Fruit fly (Drosophila melanogaster) whole organism, prepupa: ENCODE data around the gene CG10336.
A peak's percentile ranks its signal among the peaks of the same experiment; 100 is the strongest.

Experiments used
- CG10631 ChIP-seq: fragments of 200-800 bp; sonication (Bioruptor generic); optimal IDR thresholded peaks from 2 replicates; lab custom pipeline; 2016; ENCODE audit warnings: missing biosample characterization, missing genetic modification characterization
- CG10669 ChIP-seq: fragments of 200-800 bp; sonication (Bioruptor generic); optimal IDR thresholded peaks from 3 replicates; lab custom pipeline; 2018; ENCODE audit warnings: missing biosample characterization, mild to moderate bottlenecking, missing genetic modification characterization, moderate library complexity
- CG11294 ChIP-seq: fragments of 200-800 bp; sonication (Bioruptor generic); IDR thresholded peaks from 2 replicates; pipeline ENCODE4 v1.3.6; 2022; ENCODE audit warnings: missing biosample characterization, missing genetic modification characterization
- CG11902 ChIP-seq: fragments of 200-800 bp; sonication (Bioruptor generic); optimal IDR thresholded peaks from 3 replicates; lab custom pipeline; 2016; ENCODE audit warnings: missing biosample characterization, missing genetic modification characterization
- CG15336 ChIP-seq: fragments of 200-800 bp; sonication (Bioruptor generic); IDR thresholded peaks from 2 replicates; pipeline ENCODE4 v1.3.6; 2022; ENCODE audit warnings: missing biosample characterization, missing genetic modification characterization
- CG16779 ChIP-seq: fragments of 200-800 bp; sonication (Bioruptor generic); optimal IDR thresholded peaks from 3 replicates; lab custom pipeline; 2017; ENCODE audit warnings: missing biosample characterization, mild to moderate bottlenecking, missing genetic modification characterization
- CG3032 ChIP-seq: fragments of 200-800 bp; optimal IDR thresholded peaks from 2 replicates; lab custom pipeline; 2019; ENCODE audit warnings: missing biosample characterization, mild to moderate bottlenecking, missing genetic modification characterization, moderate library complexity
- CG31627 ChIP-seq: fragments of 200-800 bp; sonication (Bioruptor generic); optimal IDR thresholded peaks from 3 replicates; lab custom pipeline; 2016; ENCODE audit warnings: missing biosample characterization, missing genetic modification characterization
- CG34406 ChIP-seq: fragments of 200-800 bp; sonication (Bioruptor generic); optimal IDR thresholded peaks from 3 replicates; lab custom pipeline; 2016; ENCODE audit warnings: missing biosample characterization, missing genetic modification characterization
- CG3919 ChIP-seq: fragments of 200-800 bp; sonication (Bioruptor generic); optimal IDR thresholded peaks from 3 replicates; lab custom pipeline; 2016; ENCODE audit warnings: missing biosample characterization, missing genetic modification characterization
- CG6163 ChIP-seq: fragments of 200-800 bp; sonication (Bioruptor generic); IDR thresholded peaks from 3 replicates; pipeline ENCODE4 v1.3.6; 2022; ENCODE audit warnings: missing biosample characterization, missing genetic modification characterization
- CG6792 ChIP-seq: fragments of 200-800 bp; sonication (Bioruptor generic); optimal IDR thresholded peaks from 3 replicates; lab custom pipeline; 2016; ENCODE audit warnings: missing biosample characterization, missing genetic modification characterization
- CG6854 ChIP-seq: fragments of 200-800 bp; sonication (Bioruptor generic); optimal IDR thresholded peaks from 2 replicates; lab custom pipeline; 2017; ENCODE audit warnings: missing biosample characterization, mild to moderate bottlenecking, missing genetic modification characterization
- CG7368 ChIP-seq: fragments of 200-800 bp; sonication (Bioruptor generic); optimal IDR thresholded peaks from 3 replicates; lab custom pipeline; 2016; ENCODE audit warnings: missing biosample characterization, missing genetic modification characterization
- CG8119 ChIP-seq: fragments of 200-800 bp; sonication (Bioruptor generic); IDR thresholded peaks from 3 replicates; pipeline ENCODE4 v1.3.6; 2022; ENCODE audit warnings: missing biosample characterization, missing genetic modification characterization
- CG8319 ChIP-seq: fragments of 200-800 bp; sonication (Bioruptor generic); optimal IDR thresholded peaks from 3 replicates; lab custom pipeline; 2016; ENCODE audit warnings: missing biosample characterization, missing genetic modification characterization
- CG8632 ChIP-seq: fragments of 200-800 bp; sonication (Bioruptor generic); optimal IDR thresholded peaks from 3 replicates; lab custom pipeline; 2016; ENCODE audit warnings: missing biosample characterization, missing genetic modification characterization
- CG9139 ChIP-seq: fragments of 200-800 bp; sonication (Bioruptor generic); optimal IDR thresholded peaks from 3 replicates; lab custom pipeline; 2017; ENCODE audit warnings: missing biosample characterization, mild to moderate bottlenecking, missing genetic modification characterization
- Eip78C ChIP-seq: fragments of 200-800 bp; sonication (Bioruptor generic); peaks from one replicate; lab custom pipeline; 2016; ENCODE audit warnings: missing biosample characterization, missing genetic modification characterization
- Eip93F ChIP-seq: fragments of 200-800 bp; sonication (Bioruptor generic); optimal IDR thresholded peaks from 2 replicates; lab custom pipeline; 2016; ENCODE audit warnings: missing biosample characterization, mild to moderate bottlenecking, missing genetic modification characterization
- Ets21C ChIP-seq: fragments of 200-800 bp; sonication (Bioruptor generic); optimal IDR thresholded peaks from 3 replicates; lab custom pipeline; 2016; ENCODE audit warnings: missing biosample characterization, missing genetic modification characterization
- Ets96B ChIP-seq: fragments of 200-800 bp; optimal IDR thresholded peaks from 2 replicates; lab custom pipeline; 2019; ENCODE audit warnings: missing biosample characterization, mild to moderate bottlenecking, missing genetic modification characterization, moderate library complexity
- Gug ChIP-seq: fragments of 200-800 bp; sonication (Bioruptor generic); IDR thresholded peaks from 2 replicates; pipeline ENCODE4 v1.3.6; 2022; ENCODE audit warnings: missing biosample characterization, missing genetic modification characterization
- Hr39 ChIP-seq: fragments of 200-800 bp; sonication (Bioruptor generic); optimal IDR thresholded peaks from 2 replicates; lab custom pipeline; 2016; ENCODE audit warnings: missing biosample characterization, missing genetic modification characterization
- Lpt ChIP-seq: fragments of 200-800 bp; sonication (Bioruptor generic); optimal IDR thresholded peaks from 3 replicates; lab custom pipeline; 2016; ENCODE audit warnings: missing biosample characterization, missing genetic modification characterization
- Met ChIP-seq: fragments of 200-800 bp; sonication (Bioruptor generic); optimal IDR thresholded peaks from 3 replicates; lab custom pipeline; 2016; ENCODE audit warnings: missing biosample characterization, missing genetic modification characterization
- Smox ChIP-seq: fragments of 200-800 bp; sonication (Bioruptor generic); optimal IDR thresholded peaks from 3 replicates; lab custom pipeline; 2016; ENCODE audit warnings: missing biosample characterization, missing genetic modification characterization
- Sox14 ChIP-seq: fragments of 200-800 bp; sonication (Bioruptor generic); optimal IDR thresholded peaks from 3 replicates; lab custom pipeline; 2016; ENCODE audit warnings: missing biosample characterization, missing genetic modification characterization
- Sox15 ChIP-seq: fragments of 200-800 bp; sonication (Bioruptor generic); optimal IDR thresholded peaks from 3 replicates; lab custom pipeline; 2016; ENCODE audit warnings: missing biosample characterization, missing genetic modification characterization
- achi ChIP-seq: fragments of 200-800 bp; sonication (Bioruptor generic); optimal IDR thresholded peaks from 3 replicates; lab custom pipeline; 2016; ENCODE audit warnings: missing biosample characterization, missing genetic modification characterization
- cyc ChIP-seq: fragments of 200-800 bp; sonication (Bioruptor generic); optimal IDR thresholded peaks from 3 replicates; lab custom pipeline; 2016; ENCODE audit warnings: missing biosample characterization, missing genetic modification characterization
- dsx ChIP-seq: fragments of 200-800 bp; optimal IDR thresholded peaks from 3 replicates; lab custom pipeline; 2019; ENCODE audit warnings: missing biosample characterization, mild to moderate bottlenecking, missing genetic modification characterization, moderate library complexity; ENCODE audit not compliant: poor library complexity, severe bottlenecking
- eg ChIP-seq: fragments of 200-800 bp; sonication (Bioruptor generic); IDR thresholded peaks from 3 replicates; pipeline ENCODE4 v1.3.6; 2022; ENCODE audit warnings: missing biosample characterization, missing genetic modification characterization
- esn ChIP-seq: fragments of 200-800 bp; sonication (Bioruptor generic); optimal IDR thresholded peaks from 2 replicates; lab custom pipeline; 2016; ENCODE audit warnings: missing biosample characterization, mild to moderate bottlenecking, missing genetic modification characterization, moderate library complexity
- fd59A ChIP-seq: fragments of 200-800 bp; sonication (Bioruptor generic); optimal IDR thresholded peaks from 2 replicates; lab custom pipeline; 2017; ENCODE audit warnings: missing biosample characterization, mild to moderate bottlenecking, missing genetic modification characterization, missing genetic modification reagents
- fd85E ChIP-seq: fragments of 200-800 bp; sonication (Bioruptor generic); optimal IDR thresholded peaks from 3 replicates; lab custom pipeline; 2016; ENCODE audit warnings: missing biosample characterization, missing genetic modification characterization
- fkh ChIP-seq: fragments of 200-800 bp; sonication (Bioruptor generic); optimal IDR thresholded peaks from 3 replicates; lab custom pipeline; 2017; ENCODE audit warnings: missing biosample characterization, mild to moderate bottlenecking, missing genetic modification characterization, moderate library complexity
- lz ChIP-seq: fragments of 200-800 bp; sonication (Bioruptor generic); optimal IDR thresholded peaks from 3 replicates; lab custom pipeline; 2016; ENCODE audit warnings: missing biosample characterization, missing genetic modification characterization
- net ChIP-seq: fragments of 200-800 bp; sonication (Bioruptor generic); optimal IDR thresholded peaks from 3 replicates; lab custom pipeline; 2016; ENCODE audit warnings: missing biosample characterization, missing genetic modification characterization
- pdm3 ChIP-seq: fragments of 200-800 bp; sonication (Bioruptor generic); optimal IDR thresholded peaks from 3 replicates; lab custom pipeline; 2016; ENCODE audit warnings: missing biosample characterization, missing genetic modification characterization
- salr ChIP-seq, 2 experiments: fragments of 200-800 bp; sonication (Bioruptor generic); optimal IDR thresholded peaks; 3 replicates each; lab custom pipeline; 2016 to 2018; ENCODE audit warnings: missing biosample characterization in 2 of 2, missing genetic modification characterization in 2 of 2, mild to moderate bottlenecking in 1 of 2
- spab ChIP-seq: fragments of 200-800 bp; sonication (Bioruptor generic); optimal IDR thresholded peaks from 2 replicates; lab custom pipeline; 2017; ENCODE audit warnings: missing biosample characterization, mild to moderate bottlenecking, missing genetic modification characterization, missing genetic modification reagents
- svp ChIP-seq: fragments of 200-800 bp; sonication (Bioruptor generic); peaks from one replicate; lab custom pipeline; 2016; ENCODE audit warnings: missing biosample characterization, missing genetic modification characterization
- topi ChIP-seq: fragments of 200-800 bp; sonication (Bioruptor generic); optimal IDR thresholded peaks from 3 replicates; lab custom pipeline; 2016; ENCODE audit warnings: missing biosample characterization, missing genetic modification characterization
- vri ChIP-seq: fragments of 200-800 bp; sonication (Bioruptor generic); optimal IDR thresholded peaks from 3 replicates; lab custom pipeline; 2016; ENCODE audit warnings: missing biosample characterization, mild to moderate bottlenecking, missing genetic modification characterization

The CG10336 gene

DNA sequence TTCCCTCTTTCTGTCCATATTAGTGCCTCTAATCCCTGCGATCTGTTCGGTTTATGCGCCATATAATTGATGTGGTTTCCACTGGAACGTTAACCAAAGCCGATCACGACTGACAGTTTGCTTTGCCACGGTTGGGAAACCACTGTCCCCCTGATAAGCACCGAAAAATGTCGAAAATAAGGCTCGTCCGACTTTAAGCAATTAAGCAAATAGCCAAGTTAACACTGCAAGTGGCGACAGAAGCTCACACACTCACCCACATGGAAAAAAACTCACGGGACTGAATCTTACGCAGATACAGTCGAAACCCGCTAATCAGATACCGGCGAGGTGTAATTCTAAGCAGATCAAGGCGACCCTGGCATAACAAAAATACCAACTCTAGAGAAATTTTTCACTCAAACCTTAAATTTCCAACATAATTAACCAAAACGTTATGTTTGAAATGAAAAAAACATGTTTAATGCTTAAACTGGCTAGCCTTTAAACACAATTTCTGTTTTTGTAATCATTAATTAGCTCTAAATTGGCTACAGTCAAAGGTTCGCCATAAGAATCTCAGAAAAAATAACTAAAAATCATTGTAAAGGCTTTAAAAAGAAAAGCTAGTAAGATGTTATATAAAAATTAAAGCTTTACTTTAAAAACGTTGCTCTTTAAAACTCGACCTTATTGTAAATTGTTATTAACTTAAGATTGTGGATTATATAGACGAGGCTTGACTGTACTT lies 11.3 kb upstream of the CG10336 start:
- TF ChIP-seq pdm3 (GFP tag; lab: Kevin White, UChicago) = no peak
- no peak for TF ChIP-seq Hr39 (GFP tag; lab: Kevin White, UChicago)
- peak; percentile 20 for TF ChIP-seq CG11902 (GFP tag; lab: Kevin White, UChicago)
- TF ChIP-seq CG8632 = peak; percentile 39
- TF ChIP-seq CG10631 (GFP tag; lab: Kevin White, UChicago) = no peak
- peak; percentile 16 for TF ChIP-seq CG3032 (tag; lab: Kevin White, UChicago)
- no peak for TF ChIP-seq CG6854 (GFP tag; lab: Kevin White, UChicago)
- TF ChIP-seq Gug = no peak
- no peak for TF ChIP-seq CG6792 (GFP tag; lab: Kevin White, UChicago)
- peak; percentile 54 for TF ChIP-seq lz (GFP tag; lab: Kevin White, UChicago)
- TF ChIP-seq fkh (GFP tag; lab: Kevin White, UChicago) = no peak
- TF ChIP-seq Eip78C (GFP tag; lab: Kevin White, UChicago) = peak; percentile 80
- TF ChIP-seq Smox (GFP tag; lab: Kevin White, UChicago) = no peak
- TF ChIP-seq Ets96B (tag; lab: Kevin White, UChicago) = no peak
- no peak for TF ChIP-seq salr (GFP tag; optimal IDR thresholded peaks at IDR 0.05; lab: Kevin White, UChicago)
- no peak for TF ChIP-seq CG10669
- no peak for TF ChIP-seq dsx (GFP tag; lab: Kevin White, UChicago)
- no peak for TF ChIP-seq eg
- TF ChIP-seq CG11294 (GFP tag; lab: Robert Waterston, UW) = no peak
- no peak for TF ChIP-seq Lpt (GFP tag; lab: Kevin White, UChicago)
- TF ChIP-seq CG7368 (GFP tag; lab: Kevin White, UChicago) = no peak
- TF ChIP-seq CG15336 (GFP tag; lab: Robert Waterston, UW) = no peak
- no peak for TF ChIP-seq fd85E (GFP tag; lab: Kevin White, UChicago)
- TF ChIP-seq svp (GFP tag; lab: Kevin White, UChicago) = peak; percentile 82
- peak; percentile 21 for TF ChIP-seq Eip93F (GFP tag; lab: Kevin White, UChicago)
- TF ChIP-seq spab (GFP tag; lab: Kevin White, UChicago) = no peak
- TF ChIP-seq esn (GFP tag; lab: Kevin White, UChicago) = peak; percentile 79
- TF ChIP-seq Sox14 = no peak
- TF ChIP-seq net = no peak
- no peak for TF ChIP-seq topi (GFP tag; lab: Kevin White, UChicago)
- no peak for TF ChIP-seq CG8119 (GFP tag; lab: Robert Waterston, UW)
- no peak for TF ChIP-seq Met (GFP tag; lab: Kevin White, UChicago)
- TF ChIP-seq CG31627 = peak; percentile 67
- TF ChIP-seq vri = no peak
- TF ChIP-seq achi (GFP tag; lab: Kevin White, UChicago) = no peak
- TF ChIP-seq CG9139 (GFP tag; lab: Kevin White, UChicago) = no peak
- TF ChIP-seq Sox15 (GFP tag; lab: Kevin White, UChicago) = peak; percentile 35
- TF ChIP-seq CG8319 (GFP tag; lab: Kevin White, UChicago) = no peak
- no peak for TF ChIP-seq Ets21C (GFP tag; lab: Kevin White, UChicago)
- no peak for TF ChIP-seq CG3919
- TF ChIP-seq fd59A (GFP tag; lab: Kevin White, UChicago) = no peak
- TF ChIP-seq CG6163 (GFP tag; lab: Robert Waterston, UW) = no peak
- TF ChIP-seq CG34406 (GFP tag; lab: Kevin White, UChicago) = no peak
- TF ChIP-seq cyc (GFP tag; lab: Kevin White, UChicago) = peak; percentile 19
- TF ChIP-seq CG16779 = no peak
